Worm (Caenorhabditis elegans) whole organism, L4/young adult: ENCODE data around the gene T27A8.2.

Source experiments
- W03F9.2 ChIP-seq: fragments of 150-350 bp; optimal IDR thresholded peaks from 2 replicates; lab custom pipeline; 2014; ENCODE audit warnings: missing biosample characterization, missing genetic modification characterization
- dao-5 ChIP-seq: sonication (generic microtip); optimal IDR thresholded peaks from 2 replicates; lab custom pipeline; 2016; ENCODE audit warnings: missing genotype, missing genetic modification characterization, moderate library complexity, missing compliant biosample characterization
- him-1 ChIP-seq: sonication (generic microtip); optimal IDR thresholded peaks from 2 replicates; lab custom pipeline; 2016; ENCODE audit warnings: missing genotype, missing genetic modification reagents, missing genetic modification characterization, missing compliant biosample characterization

DNA sequence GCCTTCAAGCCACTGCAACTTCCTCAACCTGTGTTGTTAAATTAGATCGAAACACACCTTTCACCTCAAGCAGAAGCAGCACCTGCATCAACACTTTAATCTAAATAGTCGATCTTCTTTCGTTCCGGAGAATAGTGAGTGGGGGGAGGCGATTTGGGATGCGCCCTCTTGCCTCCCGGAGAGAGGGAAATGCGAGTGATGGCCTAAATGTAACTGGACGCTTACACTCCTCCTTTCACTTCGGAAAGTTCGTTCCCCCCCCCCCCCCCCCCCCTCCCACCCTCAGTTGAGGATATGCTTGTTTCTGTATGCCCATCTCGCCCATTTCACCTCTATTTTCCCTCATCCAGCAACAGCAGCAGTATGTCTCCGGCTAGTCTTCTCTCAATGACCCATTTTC, 29.8 kb downstream of the T27A8.2 start:
- TF ChIP-seq him-1 (no peak), W03F9.2 (no peak), dao-5 (tag; lab: Kevin White, UChicago) (no peak)
